Worm (Caenorhabditis elegans) whole organism, young adult: Measurements from ENCODE around the gene W05H9.4.
A peak's percentile ranks its signal among the peaks of the same experiment; 100 is the strongest.

Experiments
- C17E4.6 ChIP-seq: fragments of 200-800 bp; sonication (Bioruptor generic); IDR thresholded peaks from 2 replicates; pipeline ENCODE4 v1.3.6; 2022; ENCODE audit warnings: missing genetic modification reagents, missing genetic modification characterization, missing compliant biosample characterization
- D2030.7 ChIP-seq: fragments of 200-800 bp; sonication (Bioruptor generic); IDR thresholded peaks from 2 replicates; pipeline ENCODE4 v1.3.6; 2022; ENCODE audit warnings: missing genetic modification reagents, missing genetic modification characterization, missing compliant biosample characterization
- F33H1.4 ChIP-seq: fragments of 200-800 bp; sonication (Bioruptor generic); IDR thresholded peaks from 2 replicates; pipeline ENCODE4 v1.3.6; 2022; ENCODE audit warnings: missing genetic modification reagents, missing genetic modification characterization, missing compliant biosample characterization
- F49E8.2 ChIP-seq: sonication (generic microtip); optimal IDR thresholded peaks from 3 replicates; lab custom pipeline; 2017; ENCODE audit warnings: missing genetic modification characterization, mild to moderate bottlenecking, missing compliant biosample characterization, antibody characterized with exemption, moderate library complexity; ENCODE audit not compliant: insufficient read depth
- F57A8.1 ChIP-seq: fragments of 200-800 bp; sonication (Bioruptor generic); optimal IDR thresholded peaks from 2 replicates; lab custom pipeline; 2018; ENCODE audit warnings: mild to moderate bottlenecking, missing genetic modification characterization, moderate library complexity, missing compliant biosample characterization
- K12H6.12 ChIP-seq: fragments of 200-800 bp; sonication (Bioruptor generic); optimal IDR thresholded peaks from 2 replicates; lab custom pipeline; 2018; ENCODE audit warnings: mild to moderate bottlenecking, missing genetic modification characterization, missing compliant biosample characterization
- Y53F4B.3 ChIP-seq: fragments of 200-800 bp; sonication (Bioruptor generic); IDR thresholded peaks from 2 replicates; pipeline ENCODE4 v1.3.6; 2022; ENCODE audit warnings: missing genetic modification reagents, missing genetic modification characterization, missing compliant biosample characterization
- Y53G8AR.9 ChIP-seq: fragments of 200-800 bp; sonication (Bioruptor generic); conservative IDR thresholded peaks from 2 replicates; pipeline ENCODE4 v1.3.6; 2022; ENCODE audit warnings: missing genetic modification reagents, missing genetic modification characterization, missing compliant biosample characterization
- Y95B8A.8 ChIP-seq: fragments of 200-800 bp; sonication (Bioruptor generic); IDR thresholded peaks from 2 replicates; pipeline ENCODE4 v1.3.6; 2022; ENCODE audit warnings: missing genetic modification reagents, missing genetic modification characterization, missing compliant biosample characterization
- akir-1 ChIP-seq: fragments of 200-800 bp; sonication (Bioruptor generic); optimal IDR thresholded peaks from 2 replicates; lab custom pipeline; 2018; ENCODE audit warnings: mild to moderate bottlenecking, missing genetic modification characterization, moderate library complexity, missing compliant biosample characterization
- aptf-3 ChIP-seq: fragments of 200-800 bp; sonication (Bioruptor generic); IDR thresholded peaks from 2 replicates; pipeline ENCODE4 v1.3.6; 2022; ENCODE audit warnings: missing genetic modification characterization, missing compliant biosample characterization
- atf-7 ChIP-seq: sonication (generic microtip); optimal IDR thresholded peaks from 2 replicates; lab custom pipeline; 2017; ENCODE audit warnings: mild to moderate bottlenecking, missing genetic modification characterization, missing compliant biosample characterization
- attf-5 ChIP-seq: fragments of 200-800 bp; sonication (Bioruptor generic); optimal IDR thresholded peaks from 2 replicates; lab custom pipeline; 2018; ENCODE audit warnings: mild to moderate bottlenecking, missing genetic modification characterization, missing compliant biosample characterization
- ceh-100 ChIP-seq: fragments of 200-800 bp; sonication (Bioruptor generic); IDR thresholded peaks from 2 replicates; pipeline ENCODE4 v1.3.6; 2022; ENCODE audit warnings: missing genetic modification reagents, missing genetic modification characterization, missing compliant biosample characterization
- dox-1 ChIP-seq: fragments of 200-800 bp; sonication (Bioruptor generic); IDR thresholded peaks from 2 replicates; pipeline ENCODE4 v1.3.6; 2022; ENCODE audit warnings: missing genetic modification reagents, missing genetic modification characterization, missing compliant biosample characterization
- dpl-1 ChIP-seq: fragments of 150-350 bp; optimal IDR thresholded peaks from 2 replicates; lab custom pipeline; 2014; ENCODE audit warnings: missing biosample characterization, missing genetic modification reagents, missing genetic modification characterization
- ets-4 ChIP-seq: fragments of 200-800 bp; sonication (Bioruptor generic); optimal IDR thresholded peaks from 2 replicates; lab custom pipeline; 2018; ENCODE audit warnings: mild to moderate bottlenecking, missing genetic modification characterization, missing compliant biosample characterization
- fkh-3 ChIP-seq: sonication (generic microtip); optimal IDR thresholded peaks from 2 replicates; lab custom pipeline; 2016; ENCODE audit warnings: mild to moderate bottlenecking, missing genetic modification characterization, missing compliant biosample characterization
- gei-17 ChIP-seq: fragments of 200-800 bp; sonication (Bioruptor generic); optimal IDR thresholded peaks from 2 replicates; lab custom pipeline; 2018; ENCODE audit warnings: mild to moderate bottlenecking, missing genetic modification characterization, missing compliant biosample characterization
- him-1 ChIP-seq: sonication (generic microtip); optimal IDR thresholded peaks from 2 replicates; lab custom pipeline; 2016; ENCODE audit warnings: missing genotype, missing genetic modification reagents, missing genetic modification characterization, missing compliant biosample characterization
- hmg-1.2 ChIP-seq: fragments of 200-800 bp; sonication (Bioruptor generic); IDR thresholded peaks from 2 replicates; pipeline ENCODE4 v1.3.6; 2022; ENCODE audit warnings: missing genetic modification reagents, missing genetic modification characterization, missing compliant biosample characterization
- hsf-1 ChIP-seq: fragments of 200-800 bp; sonication (Bioruptor generic); IDR thresholded peaks from 2 replicates; pipeline ENCODE4 v1.3.6; 2022; ENCODE audit warnings: missing genetic modification reagents, missing genetic modification characterization, missing compliant biosample characterization
- let-526 ChIP-seq: fragments of 200-800 bp; sonication (Bioruptor generic); IDR thresholded peaks from 2 replicates; pipeline ENCODE4 v1.3.6; 2022; ENCODE audit warnings: missing genetic modification reagents, missing genetic modification characterization, missing compliant biosample characterization
- lin-35 ChIP-seq, 3 experiments: fragments of 150-350 bp in 2 of 3; sonication (generic microtip) in 1 of 3; optimal IDR thresholded peaks; 2 replicates each; lab custom pipeline; 2014 to 2018; ENCODE audit warnings: missing biosample characterization in 3 of 3, missing genetic modification characterization in 3 of 3, missing genetic modification reagents in 3 of 3
- lin-54 ChIP-seq: fragments of 200-800 bp; sonication (Bioruptor generic); optimal IDR thresholded peaks from 2 replicates; lab custom pipeline; 2018; ENCODE audit warnings: mild to moderate bottlenecking, missing genetic modification characterization, missing compliant biosample characterization
- lsl-1 ChIP-seq: fragments of 200-800 bp; sonication (Bioruptor generic); optimal IDR thresholded peaks from 2 replicates; lab custom pipeline; 2018; ENCODE audit warnings: mild to moderate bottlenecking, missing genetic modification characterization, moderate library complexity, missing compliant biosample characterization
- madf-6 ChIP-seq: fragments of 200-800 bp; sonication (Bioruptor generic); IDR thresholded peaks from 2 replicates; pipeline ENCODE4 v1.3.6; 2022; ENCODE audit warnings: missing genetic modification reagents, missing genetic modification characterization, missing compliant biosample characterization
- madf-8 ChIP-seq: fragments of 200-800 bp; sonication (Bioruptor generic); conservative IDR thresholded peaks from 2 replicates; pipeline ENCODE4 v1.3.6; 2022; ENCODE audit warnings: missing genetic modification reagents, missing genetic modification characterization, missing compliant biosample characterization
- mcd-1 ChIP-seq: fragments of 200-800 bp; sonication (Bioruptor generic); IDR thresholded peaks from 2 replicates; pipeline ENCODE4 v1.3.6; 2022; ENCODE audit warnings: missing genetic modification reagents, missing genetic modification characterization, missing compliant biosample characterization
- mel-28 ChIP-seq: sonication (generic microtip); optimal IDR thresholded peaks from 2 replicates; lab custom pipeline; 2016; ENCODE audit warnings: borderline replicate concordance, mild to moderate bottlenecking, missing genetic modification characterization, missing compliant biosample characterization
- mxl-1 ChIP-seq: sonication (generic microtip); optimal IDR thresholded peaks from 2 replicates; lab custom pipeline; 2016; ENCODE audit warnings: missing genetic modification characterization, missing compliant biosample characterization
- nfya-1 ChIP-seq: sonication (generic microtip); optimal IDR thresholded peaks from 2 replicates; lab custom pipeline; 2017; ENCODE audit warnings: antibody characterized with exemption, missing compliant biosample characterization, missing genetic modification characterization, borderline replicate concordance; ENCODE audit not compliant: insufficient read depth
- nfya-2 ChIP-seq: fragments of 200-800 bp; sonication (Bioruptor generic); IDR thresholded peaks from 2 replicates; pipeline ENCODE4 v1.3.6; 2022; ENCODE audit warnings: missing genetic modification reagents, missing genetic modification characterization, missing compliant biosample characterization
- nhr-120 ChIP-seq: fragments of 200-800 bp; sonication (Bioruptor generic); IDR thresholded peaks from 2 replicates; pipeline ENCODE4 v1.3.6; 2022; ENCODE audit warnings: missing genetic modification characterization, missing compliant biosample characterization
- nhr-179 ChIP-seq: sonication (generic microtip); optimal IDR thresholded peaks from 2 replicates; lab custom pipeline; 2016; ENCODE audit warnings: mild to moderate bottlenecking, missing genetic modification characterization, missing compliant biosample characterization
- nhr-90 ChIP-seq: sonication (generic microtip); optimal IDR thresholded peaks from 2 replicates; lab custom pipeline; 2016; ENCODE audit warnings: missing genotype, mild to moderate bottlenecking, missing genetic modification characterization, missing compliant biosample characterization
- pbrm-1 ChIP-seq: fragments of 200-800 bp; sonication (Bioruptor generic); IDR thresholded peaks from 2 replicates; pipeline ENCODE4 v1.3.6; 2022; ENCODE audit warnings: missing genetic modification reagents, missing genetic modification characterization, missing compliant biosample characterization
- rec-8 ChIP-seq, 2 experiments: sonication (generic microtip); optimal IDR thresholded peaks; 2 replicates each; lab custom pipeline; 2016; ENCODE audit warnings: mild to moderate bottlenecking in 2 of 2, missing genetic modification characterization in 2 of 2, missing genetic modification reagents in 2 of 2, missing genotype in 2 of 2, missing biosample characterization in 1 of 2, missing compliant biosample characterization in 1 of 2, moderate library complexity in 1 of 2
- sea-2 ChIP-seq: fragments of 200-800 bp; sonication (Bioruptor generic); IDR thresholded peaks from 2 replicates; pipeline ENCODE4 v1.3.6; 2022; ENCODE audit warnings: missing genetic modification characterization, missing compliant biosample characterization
- snpc-1.1 ChIP-seq: sonication (generic microtip); optimal IDR thresholded peaks from 2 replicates; lab custom pipeline; 2017; ENCODE audit warnings: missing genetic modification characterization, mild to moderate bottlenecking, missing compliant biosample characterization, antibody characterized with exemption, moderate library complexity, missing genotype, missing genetic modification reagents; ENCODE audit not compliant: insufficient read depth
- snpc-4 ChIP-seq, 5 experiments: fragments of 150-350 bp in 1 of 5; sonication (generic microtip) in 4 of 5; optimal IDR thresholded peaks; 2 replicates each; lab custom pipeline; 2014 to 2018; ENCODE audit warnings: missing genetic modification characterization in 5 of 5, missing biosample characterization in 3 of 5, antibody characterized with exemption in 2 of 5, mild to moderate bottlenecking in 2 of 5, missing compliant biosample characterization in 2 of 5, missing genotype in 2 of 5, moderate library complexity in 2 of 5, missing genetic modification reagents in 1 of 5
- tbp1 ChIP-seq: fragments of 200-800 bp; sonication (Bioruptor generic); optimal IDR thresholded peaks from 2 replicates; lab custom pipeline; 2018; ENCODE audit warnings: mild to moderate bottlenecking, missing genetic modification characterization, missing compliant biosample characterization
- unc-62 ChIP-seq: fragments of 150-350 bp; optimal IDR thresholded peaks from 2 replicates; lab custom pipeline; 2014; ENCODE audit warnings: missing biosample characterization, missing genetic modification reagents, missing genetic modification characterization
- zim-3 ChIP-seq: sonication (generic microtip); optimal IDR thresholded peaks from 2 replicates; lab custom pipeline; 2017; ENCODE audit warnings: mild to moderate bottlenecking, missing genetic modification characterization, moderate library complexity, missing compliant biosample characterization
- ztf-18 ChIP-seq: sonication (generic microtip); optimal IDR thresholded peaks from 2 replicates; lab custom pipeline; 2016; ENCODE audit warnings: missing genotype, mild to moderate bottlenecking, missing genetic modification characterization, missing compliant biosample characterization
- ztf-25 ChIP-seq: fragments of 200-800 bp; sonication (Bioruptor generic); IDR thresholded peaks from 2 replicates; pipeline ENCODE4 v1.3.6; 2022; ENCODE audit warnings: missing genetic modification reagents, missing genetic modification characterization, missing compliant biosample characterization
- ztf-26 ChIP-seq: sonication (generic microtip); optimal IDR thresholded peaks from 2 replicates; lab custom pipeline; 2017; ENCODE audit warnings: missing genetic modification characterization, missing compliant biosample characterization

Gene W05H9.4

ce11 chrX:6286154-6286553, 22.7 kb downstream of the W05H9.4 start (continued):
- peak; percentile 85 for TF ChIP-seq snpc-4 (GFP tag; optimal IDR thresholded peaks at IDR 0.05; lab: Kevin White, UChicago)
- TF ChIP-seq snpc-4 (tag; optimal IDR thresholded peaks at IDR 0.05; lab: Kevin White, UChicago): peak in 2 of 4 experiments; percentile 35 to 83
- no peak for TF ChIP-seq nhr-179 (tag; lab: Kevin White, UChicago)
- TF ChIP-seq fkh-3: peak; percentile 66
- TF ChIP-seq sea-2: peak; percentile 41; the same call in 1 of the 2 replicates
- TF ChIP-seq gei-17 (GFP tag; lab: Kevin White, UChicago): no peak
- peak; percentile 63 for TF ChIP-seq hmg-1.2 (GFP tag; lab: Robert Waterston, UW)
- TF ChIP-seq mel-28 (tag; lab: Kevin White, UChicago): no peak
- TF ChIP-seq dox-1 (GFP tag; lab: Robert Waterston, UW): peak; percentile 62; the same call in 1 of the 2 replicates
- TF ChIP-seq lin-54 (GFP tag; lab: Kevin White, UChicago): peak; percentile 42
- TF ChIP-seq him-1 (tag; lab: Kevin White, UChicago): peak; percentile 97
- peak; percentile 76 for TF ChIP-seq nhr-90 (tag; lab: Kevin White, UChicago)
- TF ChIP-seq snpc-1.1 (tag; lab: Kevin White, UChicago): peak; percentile 71
- TF ChIP-seq hsf-1 (GFP tag; lab: Robert Waterston, UW): 0 out of 2 replicates have a peak, but pooled peaks have one; percentile 50
- peak; percentile 90 for TF ChIP-seq mxl-1 (tag; lab: Kevin White, UChicago)
- peak; percentile 58 for TF ChIP-seq madf-6 (GFP tag; lab: Robert Waterston, UW)
- no peak for TF ChIP-seq ets-4 (GFP tag; lab: Kevin White, UChicago)
- no peak for TF ChIP-seq dpl-1 (GFP tag; lab: Kevin White, UChicago)
- no peak for TF ChIP-seq nhr-120 (GFP tag; lab: Robert Waterston, UW)
- TF ChIP-seq rec-8 (tag; optimal IDR thresholded peaks at IDR 0.05; lab: Kevin White, UChicago): peak; percentile 61 to 72
- TF ChIP-seq ztf-18 (tag; lab: Kevin White, UChicago): peak; percentile 69
- TF ChIP-seq Y53F4B.3: no peak
- no peak for TF ChIP-seq F33H1.4 (GFP tag; lab: Robert Waterston, UW)
- peak; percentile 48 for TF ChIP-seq ceh-100 (GFP tag; lab: Robert Waterston, UW)
- TF ChIP-seq Y95B8A.8 (GFP tag; lab: Robert Waterston, UW): 0 out of 2 replicates have a peak, but pooled peaks have one; percentile 27
- no peak for TF ChIP-seq C17E4.6 (GFP tag; lab: Robert Waterston, UW)
- TF ChIP-seq nfya-2 (GFP tag; lab: Robert Waterston, UW): no peak
- peak; percentile 2 for TF ChIP-seq akir-1
- no peak for TF ChIP-seq K12H6.12 (tag; lab: Kevin White, UChicago)
- TF ChIP-seq mcd-1 (GFP tag; lab: Robert Waterston, UW): no peak; the same call in 1 of the 2 replicates
- peak; percentile 59 for TF ChIP-seq atf-7 (tag; lab: Kevin White, UChicago)
- TF ChIP-seq nfya-1 (tag; lab: Kevin White, UChicago): no peak
- peak; percentile 76 for TF ChIP-seq pbrm-1 (GFP tag; lab: Robert Waterston, UW)
- peak; percentile 71 for TF ChIP-seq F57A8.1
- peak in 1 of 3 experiments; percentile 46 for TF ChIP-seq lin-35 (GFP tag; optimal IDR thresholded peaks at IDR 0.05; lab: Kevin White, UChicago)
- TF ChIP-seq madf-8 (GFP tag; lab: Robert Waterston, UW): no peak
- peak; percentile 56 for TF ChIP-seq attf-5 (GFP tag; lab: Kevin White, UChicago)
- TF ChIP-seq D2030.7 (GFP tag; lab: Robert Waterston, UW): peak; percentile 72
- 0 out of 2 replicates have a peak, but pooled peaks have one; percentile 22 for TF ChIP-seq let-526 (GFP tag; lab: Robert Waterston, UW)
- TF ChIP-seq ztf-26 (tag; lab: Kevin White, UChicago): peak; percentile 14
- TF ChIP-seq F49E8.2 (tag; lab: Kevin White, UChicago): peak; percentile 27
- TF ChIP-seq Y53G8AR.9: no peak
- TF ChIP-seq unc-62 (GFP tag; lab: Kevin White, UChicago): no peak
- TF ChIP-seq aptf-3 (GFP tag; lab: Robert Waterston, UW): 0 out of 2 replicates have a peak, but pooled peaks have one; percentile 24
- TF ChIP-seq ztf-25 (GFP tag; lab: Robert Waterston, UW): peak; percentile 94
- peak; percentile 92 for TF ChIP-seq tbp1 (GFP tag; lab: Kevin White, UChicago)
- peak; percentile 19 for TF ChIP-seq zim-3
- peak; percentile 3 for TF ChIP-seq lsl-1 (GFP tag; lab: Kevin White, UChicago)
